Worm (Caenorhabditis elegans) whole organism, L1 larva: ENCODE measurements around the gene srh-100.

Experiments used
- alr-1 ChIP-seq: fragments of 200-800 bp; sonication (Bioruptor generic); optimal IDR thresholded peaks from 2 replicates; lab custom pipeline; 2018; ENCODE audit warnings: borderline replicate concordance, mild to moderate bottlenecking, missing genetic modification characterization, missing compliant biosample characterization
- ama-1 ChIP-seq: fragments of 150-350 bp; optimal IDR thresholded peaks from 2 replicates; lab custom pipeline; 2014
- ceh-63 ChIP-seq: fragments of 200-800 bp; sonication (Bioruptor generic); optimal IDR thresholded peaks from 2 replicates; lab custom pipeline; 2018; ENCODE audit warnings: mild to moderate bottlenecking, missing genetic modification characterization, missing compliant biosample characterization
- ces-1 ChIP-seq: fragments of 150-350 bp; optimal IDR thresholded peaks from 2 replicates; lab custom pipeline; 2014; ENCODE audit warnings: missing biosample characterization, missing genetic modification reagents, missing genetic modification characterization
- efl-1 ChIP-seq, 4 experiments: fragments of 150-350 bp; optimal IDR thresholded peaks in 3 of 4; peaks in 1 of 4; 1 replicate in 1 of 4; 2 replicates in 3 of 4; lab custom pipeline; 2014; ENCODE audit warnings: missing biosample characterization in 2 of 4, missing genetic modification characterization in 2 of 4, missing genetic modification reagents in 2 of 4
- efl-3 ChIP-seq: fragments of 200-800 bp; sonication (Bioruptor generic); optimal IDR thresholded peaks from 2 replicates; lab custom pipeline; 2018; ENCODE audit warnings: mild to moderate bottlenecking, missing genetic modification characterization, missing compliant biosample characterization
- elt-2 ChIP-seq: sonication (generic microtip); optimal IDR thresholded peaks from 2 replicates; lab custom pipeline; 2016; ENCODE audit warnings: missing genetic modification characterization, mild to moderate bottlenecking, inconsistent platforms, missing compliant biosample characterization, missing genetic modification reagents
- fkh-10 ChIP-seq: sonication (generic microtip); optimal IDR thresholded peaks from 2 replicates; lab custom pipeline; 2017; ENCODE audit warnings: missing biosample characterization, missing genetic modification reagents, missing genetic modification characterization
- fkh-8 ChIP-seq: sonication (generic microtip); optimal IDR thresholded peaks from 2 replicates; lab custom pipeline; 2016; ENCODE audit warnings: mild to moderate bottlenecking, missing genetic modification characterization, missing compliant biosample characterization
- grh-1 ChIP-seq: fragments of 200-800 bp; sonication (Bioruptor generic); IDR thresholded peaks from 2 replicates; pipeline ENCODE4 v1.3.6; 2022; ENCODE audit warnings: missing genetic modification reagents, missing genetic modification characterization, missing compliant biosample characterization
- hlh-4 ChIP-seq: sonication (generic microtip); optimal IDR thresholded peaks from 2 replicates; lab custom pipeline; 2016; ENCODE audit warnings: mild to moderate bottlenecking, missing genetic modification characterization, missing compliant biosample characterization
- jun-1 ChIP-seq: fragments of 150-350 bp; optimal IDR thresholded peaks from 2 replicates; lab custom pipeline; 2014; ENCODE audit warnings: missing biosample characterization, missing genetic modification reagents, missing genetic modification characterization
- lin-13 ChIP-seq: fragments of 150-350 bp; optimal IDR thresholded peaks from 2 replicates; lab custom pipeline; 2014; ENCODE audit warnings: missing biosample characterization, missing genetic modification reagents, missing genetic modification characterization
- lin-14 ChIP-seq: fragments of 200-800 bp; sonication (Bioruptor generic); optimal IDR thresholded peaks from 2 replicates; lab custom pipeline; 2018; ENCODE audit warnings: mild to moderate bottlenecking, missing genetic modification characterization, moderate library complexity, missing compliant biosample characterization
- lin-35 ChIP-seq, 2 experiments: fragments of 150-350 bp; optimal IDR thresholded peaks; 2 replicates each; lab custom pipeline; 2014; ENCODE audit warnings: missing biosample characterization in 2 of 2, missing genetic modification characterization in 2 of 2, missing genetic modification reagents in 2 of 2
- lir-3 ChIP-seq: sonication (generic microtip); optimal IDR thresholded peaks from 2 replicates; lab custom pipeline; 2016; ENCODE audit warnings: mild to moderate bottlenecking, missing genetic modification characterization, moderate library complexity, missing compliant biosample characterization; ENCODE audit not compliant: poor library complexity
- lsy-2 ChIP-seq, 2 experiments: fragments of 150-350 bp; optimal IDR thresholded peaks; 2 replicates each; lab custom pipeline; 2014; ENCODE audit warnings: missing biosample characterization in 2 of 2, missing genetic modification characterization in 2 of 2
- mab-9 ChIP-seq: fragments of 200-800 bp; sonication (Bioruptor generic); IDR thresholded peaks from 2 replicates; pipeline ENCODE4 v1.3.6; 2022; ENCODE audit warnings: missing genetic modification reagents, missing genetic modification characterization, missing compliant biosample characterization
- mdl-1 ChIP-seq, 2 experiments: fragments of 150-350 bp; optimal IDR thresholded peaks; 2 replicates each; lab custom pipeline; 2014 to 2017; ENCODE audit warnings: missing biosample characterization in 2 of 2, missing genetic modification characterization in 2 of 2, inconsistent platforms in 1 of 2
- mep-1 ChIP-seq: fragments of 150-350 bp; optimal IDR thresholded peaks from 2 replicates; lab custom pipeline; 2014; ENCODE audit warnings: missing biosample characterization, missing genetic modification characterization
- nhr-11 ChIP-seq: fragments of 150-350 bp; optimal IDR thresholded peaks from 2 replicates; lab custom pipeline; 2014; ENCODE audit warnings: missing biosample characterization, missing genetic modification characterization
- nhr-12 ChIP-seq: sonication (generic microtip); optimal IDR thresholded peaks from 2 replicates; lab custom pipeline; 2017; ENCODE audit warnings: missing biosample characterization, missing genetic modification characterization
- nhr-19 ChIP-seq: fragments of 200-800 bp; sonication (Bioruptor generic); conservative IDR thresholded peaks from 2 replicates; pipeline ENCODE4 v1.3.6; 2022; ENCODE audit warnings: missing genetic modification characterization, missing compliant biosample characterization
- nhr-20 ChIP-seq: sonication (generic microtip); optimal IDR thresholded peaks from 2 replicates; lab custom pipeline; 2016; ENCODE audit warnings: mild to moderate bottlenecking, missing genetic modification characterization, missing compliant biosample characterization
- nhr-237 ChIP-seq: fragments of 150-350 bp; optimal IDR thresholded peaks from 2 replicates; lab custom pipeline; 2014; ENCODE audit warnings: missing biosample characterization, missing genetic modification characterization
- nhr-47 ChIP-seq: sonication (generic microtip); optimal IDR thresholded peaks from 2 replicates; lab custom pipeline; 2016; ENCODE audit warnings: mild to moderate bottlenecking, missing genetic modification characterization, moderate library complexity, missing compliant biosample characterization
- nhr-85 ChIP-seq: sonication (generic microtip); peaks from one replicate; lab custom pipeline; 2016; ENCODE audit warnings: missing genetic modification characterization, inconsistent platforms, missing compliant biosample characterization
- nhr-90 ChIP-seq: sonication (generic microtip); optimal IDR thresholded peaks from 2 replicates; lab custom pipeline; 2016; ENCODE audit warnings: mild to moderate bottlenecking, missing genetic modification characterization, missing compliant biosample characterization; ENCODE audit not compliant: poor library complexity
- pag-3 ChIP-seq: sonication (generic microtip); optimal IDR thresholded peaks from 2 replicates; lab custom pipeline; 2017; ENCODE audit warnings: missing genetic modification characterization, mild to moderate bottlenecking, missing compliant biosample characterization, antibody characterized with exemption, borderline replicate concordance; ENCODE audit not compliant: insufficient read depth
- rnt-1 ChIP-seq: sonication (generic microtip); optimal IDR thresholded peaks from 2 replicates; lab custom pipeline; 2016; ENCODE audit warnings: mild to moderate bottlenecking, missing genetic modification characterization, moderate library complexity, missing compliant biosample characterization
- snpc-4 ChIP-seq: fragments of 150-350 bp; optimal IDR thresholded peaks from 2 replicates; lab custom pipeline; 2014; ENCODE audit warnings: missing biosample characterization, missing genetic modification characterization
- unc-130 ChIP-seq: fragments of 150-350 bp; optimal IDR thresholded peaks from 2 replicates; lab custom pipeline; 2017; ENCODE audit warnings: missing biosample characterization, missing genetic modification characterization, inconsistent platforms
- unc-30 ChIP-seq: sonication (generic microtip); optimal IDR thresholded peaks from 2 replicates; lab custom pipeline; 2017; ENCODE audit warnings: missing biosample characterization, missing genetic modification characterization
- vab-15 ChIP-seq: sonication (generic microtip); optimal IDR thresholded peaks from 2 replicates; lab custom pipeline; 2017; ENCODE audit warnings: missing genotype, mild to moderate bottlenecking, missing genetic modification characterization, missing compliant biosample characterization
- xbp-1 ChIP-seq: sonication (generic microtip); optimal IDR thresholded peaks from 2 replicates; lab custom pipeline; 2016; ENCODE audit warnings: missing genetic modification characterization, missing compliant biosample characterization

The srh-100 gene

DNA sequence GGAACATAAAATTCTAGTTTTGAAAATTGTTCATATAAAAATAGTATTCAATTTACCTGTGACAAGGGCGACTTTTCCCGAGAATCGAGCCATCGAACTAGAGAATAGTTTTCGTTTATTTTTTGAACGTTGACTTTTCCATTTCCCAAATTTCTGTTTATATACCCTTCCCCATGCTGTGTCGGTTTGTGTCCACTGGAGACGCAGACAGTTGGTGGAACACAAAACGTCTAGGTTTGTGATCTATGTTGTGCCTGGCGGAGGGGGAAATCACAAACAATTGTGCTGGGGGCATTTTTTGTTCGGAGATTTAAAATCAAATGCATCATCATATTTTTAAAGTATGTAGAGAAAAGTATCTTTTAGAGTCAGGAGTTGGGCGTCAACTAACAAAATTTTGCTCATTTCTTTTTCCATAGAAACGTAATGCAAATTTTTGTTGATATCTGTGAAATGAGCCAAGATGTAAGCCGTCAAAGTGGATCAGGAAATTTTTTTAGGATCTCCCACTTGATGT, 29.2 kb upstream of the srh-100 start, which contains the start of gene nta-1:
TSS of gene nta-1 (minus strand) at position 131 of the 517 bp plus-strand sequence.
- peak; percentile 85 for TF ChIP-seq nhr-20 (tag; lab: Kevin White, UChicago)
- TF ChIP-seq lin-35 (GFP tag; optimal IDR thresholded peaks at IDR 0.05; lab: Kevin White, UChicago), result peak in 1 of 2 experiments; percentile 39
- TF ChIP-seq efl-1 (optimal IDR thresholded peaks at IDR 0.05; lab: Kevin White, UChicago), result no peak
- TF ChIP-seq efl-1 (GFP tag; optimal IDR thresholded peaks at IDR 0.05 in 1 of 2; lab: Kevin White, UChicago), result peak in 1 of 2 experiments; percentile 4
- no peak for TF ChIP-seq nhr-85 (tag; lab: Kevin White, UChicago)
- peak; percentile 20 for TF ChIP-seq elt-2 (tag; lab: Kevin White, UChicago)
- TF ChIP-seq lin-14 (GFP tag; lab: Kevin White, UChicago), result peak; percentile 75
- no peak for TF ChIP-seq alr-1 (tag; lab: Kevin White, UChicago)
- TF ChIP-seq mdl-1 (tag; optimal IDR thresholded peaks at IDR 0.05; lab: Kevin White, UChicago), result peak in 1 of 2 experiments; percentile 22

DNA sequence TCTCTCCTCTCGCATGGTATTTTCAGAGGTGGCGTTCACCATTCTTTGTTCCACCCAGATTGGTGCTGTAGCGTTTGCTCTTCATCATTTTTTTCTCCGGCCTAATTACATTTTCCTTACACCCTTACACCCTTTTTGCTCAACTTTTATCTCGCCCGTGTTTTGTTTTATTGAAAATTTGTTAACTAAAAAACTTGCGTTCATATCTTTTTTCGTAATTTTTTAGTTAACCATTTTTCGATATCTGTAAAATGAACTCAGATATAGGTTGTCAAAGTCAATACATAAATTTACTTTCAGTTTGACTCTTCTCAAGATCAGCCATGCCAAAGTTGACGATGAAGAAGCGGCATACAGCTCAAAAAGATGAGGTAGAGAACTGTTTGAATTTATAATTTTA, 27.1 kb upstream of the srh-100 start, which contains the start of gene F12E12.1:
TSS of gene F12E12.1 (plus strand) at position 301 of the 400 bp plus-strand sequence.
- TF ChIP-seq nhr-12 (no peak), lsy-2 (tag; optimal IDR thresholded peaks at IDR 0.05; lab: Kevin White, UChicago) (no peak), fkh-8 (no peak), lir-3 (tag; lab: Kevin White, UChicago) (no peak), nhr-85 (tag; lab: Kevin White, UChicago) (no peak)

DNA sequence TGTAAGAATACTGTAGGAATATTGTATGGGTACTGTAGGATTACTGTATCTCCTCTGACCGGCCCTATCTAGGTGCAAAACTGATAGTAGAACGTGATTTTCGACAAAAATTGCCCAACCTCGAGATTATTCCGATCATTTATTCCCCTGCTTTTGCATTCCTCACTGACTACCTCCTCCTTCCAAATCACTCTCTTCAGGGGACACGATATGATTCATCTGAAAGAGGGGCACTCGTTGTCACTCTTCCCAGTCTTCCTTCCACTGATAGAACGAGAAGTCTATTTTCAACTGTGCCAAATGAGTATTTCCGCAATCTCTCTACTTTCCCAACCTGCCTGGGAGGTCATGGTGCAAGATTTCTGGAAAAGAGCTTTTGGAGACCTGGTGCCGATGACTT, 25.2 kb upstream of the srh-100 start, which contains the start of gene F12E12.2:
TSS of gene F12E12.2 (plus strand) at position 301 of the 400 bp plus-strand sequence.
- TF ChIP-seq nhr-85 (tag; lab: Kevin White, UChicago), result no peak
- no peak for TF ChIP-seq nhr-20 (tag; lab: Kevin White, UChicago)
- TF ChIP-seq grh-1 (GFP tag; lab: Robert Waterston, UW), result no peak
- no peak for TF ChIP-seq ama-1 (lab: Kevin White, UChicago)
- TF ChIP-seq unc-30 (tag; lab: Kevin White, UChicago), result no peak
- TF ChIP-seq alr-1 (tag; lab: Kevin White, UChicago), result no peak
- no peak for TF ChIP-seq nhr-11
- TF ChIP-seq ces-1 (GFP tag; lab: Kevin White, UChicago), result no peak
- no peak for TF ChIP-seq fkh-10 (GFP tag; lab: Kevin White, UChicago)
- TF ChIP-seq mab-9 (GFP tag; lab: Robert Waterston, UW), result no peak
- TF ChIP-seq mep-1 (tag; lab: Kevin White, UChicago), result no peak
- no peak for TF ChIP-seq lir-3 (tag; lab: Kevin White, UChicago)
- TF ChIP-seq snpc-4 (tag; lab: Kevin White, UChicago), result no peak
- TF ChIP-seq nhr-12, result no peak
- no peak for TF ChIP-seq pag-3
- no peak for TF ChIP-seq vab-15 (tag; lab: Kevin White, UChicago)
- no peak for TF ChIP-seq nhr-237 (tag; lab: Kevin White, UChicago)
- no peak for TF ChIP-seq rnt-1 (tag; lab: Kevin White, UChicago)
- no peak for TF ChIP-seq ceh-63
- no peak for TF ChIP-seq nhr-47 (tag; lab: Kevin White, UChicago)

ce11 chrII:3736893-3737375, 22.4 kb upstream of the srh-100 start, which contains the start of gene F12E12.6:
TSS of gene F12E12.6 (minus strand) at chrII:3736943.
- TF ChIP-seq unc-130 (tag; lab: Kevin White, UChicago) (no peak), hlh-4 (tag; lab: Kevin White, UChicago) (no peak), nhr-19 (GFP tag; lab: Robert Waterston, UW) (no peak), jun-1 (no peak), efl-3 (no peak), lin-13 (GFP tag; lab: Kevin White, UChicago) (no peak), elt-2 (tag; lab: Kevin White, UChicago) (no peak), xbp-1 (no peak), nhr-90 (tag; lab: Kevin White, UChicago) (no peak)
